Fruit fly (Drosophila melanogaster): ENCODE data around the gene Trmt61.
A peak's percentile ranks its signal among the peaks of the same experiment; 100 is the strongest.

Gene Trmt61

dm6 chr3R:26072477-26072876, 13.2 kb downstream of the Trmt61 start (continued):
- TF ChIP-seq CG10321 (GFP tag; IDR thresholded peaks at IDR 0.05) (no peak), Xrp1 (GFP tag; IDR thresholded peaks at IDR 0.05) (peak; percentile 64), phol (tag; optimal IDR thresholded peaks at IDR 0.05) (peak; percentile 26), fd64A (GFP tag; optimal IDR thresholded peaks at IDR 0.05) (no peak), CG11504 (tag; optimal IDR thresholded peaks at IDR 0.05) (peak; percentile 39), fru (optimal IDR thresholded peaks at IDR 0.05) (no peak), Sox102F (GFP tag; optimal IDR thresholded peaks at IDR 0.05) (peak; percentile 55), ttk (GFP tag; IDR thresholded peaks at IDR 0.05) (peak; percentile 33; the same call in 1 of the 2 replicates), CG31441 (GFP tag; IDR thresholded peaks at IDR 0.05) (peak; percentile 24; the same call in 1 of the 2 replicates), danr (GFP tag; IDR thresholded peaks at IDR 0.05) (no peak), Oli (tag; optimal IDR thresholded peaks at IDR 0.05) (peak; percentile 41), CG4707 (GFP tag; optimal IDR thresholded peaks at IDR 0.05) (peak; percentile 31), kah (GFP tag; optimal IDR thresholded peaks at IDR 0.05) (no peak), prd (optimal IDR thresholded peaks at IDR 0.05) (no peak), prd (GFP tag; IDR thresholded peaks at IDR 0.05) (peak; percentile 63; the same call in 2 of the 3 replicates), tgo (GFP tag; IDR thresholded peaks at IDR 0.05) (peak; percentile 49; the same call in 2 of the 3 replicates), dmrt99B (tag; optimal IDR thresholded peaks at IDR 0.05) (peak; percentile 40), Spps (tag; optimal IDR thresholded peaks at IDR 0.05) (no peak), CG12391 (tag; optimal IDR thresholded peaks at IDR 0.05) (peak; percentile 20), sens-2 (GFP tag; IDR thresholded peaks at IDR 0.05) (0 out of 2 replicates have a peak, but pooled peaks have one; percentile 15), ewg (GFP tag; optimal IDR thresholded peaks at IDR 0.05) (peak; percentile 16), CG16863 (GFP tag; optimal IDR thresholded peaks at IDR 0.05) (no peak), fd96Cb (tag; optimal IDR thresholded peaks at IDR 0.05) (peak; percentile 28), CG6254 (GFP tag; optimal IDR thresholded peaks at IDR 0.05) (peak; percentile 44), her (GFP tag; optimal IDR thresholded peaks at IDR 0.05) (no peak), Optix (GFP tag; IDR thresholded peaks at IDR 0.05) (0 out of 3 replicates have a peak, but pooled peaks have one; percentile 36), CG3281 (GFP tag; optimal IDR thresholded peaks at IDR 0.05) (no peak), sens (GFP tag) (peak; percentile 85), CG2712 (tag; optimal IDR thresholded peaks at IDR 0.05) (peak; percentile 41), nom (GFP tag; optimal IDR thresholded peaks at IDR 0.05) (peak; percentile 32), CG9727 (GFP tag; optimal IDR thresholded peaks at IDR 0.05) (peak; percentile 14), lola (GFP tag; optimal IDR thresholded peaks at IDR 0.05) (peak in 1 of 3 experiments; percentile 19), E2f1 (GFP tag; IDR thresholded peaks at IDR 0.05) (peak; percentile 29; the same call in 1 of the 2 replicates), CG5953 (GFP tag; IDR thresholded peaks at IDR 0.05) (peak; percentile 45; the same call in 1 of the 2 replicates), CG17829 (tag; optimal IDR thresholded peaks at IDR 0.05) (peak; percentile 20), CG14667 (GFP tag; IDR thresholded peaks at IDR 0.05) (peak; percentile 34), CG1832 (GFP tag; optimal IDR thresholded peaks at IDR 0.05) (no peak), nerfin-1 (tag; optimal IDR thresholded peaks at IDR 0.05) (no peak), bbx (GFP tag; IDR thresholded peaks at IDR 0.05; ENCODE audit: partially characterized antibody) (no peak), Ets65A (GFP tag) (no peak), Ssrp (tag; optimal IDR thresholded peaks at IDR 0.05) (peak; percentile 39), Drgx (GFP tag; IDR thresholded peaks at IDR 0.05) (peak; percentile 86), Dip3 (GFP tag; optimal IDR thresholded peaks at IDR 0.05) (no peak), stc (GFP tag; IDR thresholded peaks at IDR 0.05) (peak; percentile 49; the same call in 1 of the 2 replicates), gcm2 (GFP tag; optimal IDR thresholded peaks at IDR 0.05) (no peak), CG13424 (tag; optimal IDR thresholded peaks at IDR 0.05) (peak; percentile 1), CG17361 (GFP tag; IDR thresholded peaks at IDR 0.05) (0 out of 3 replicates have a peak, but pooled peaks have one; percentile 23), Taf1 (GFP tag; IDR thresholded peaks at IDR 0.05) (no peak), ATbp (GFP tag; optimal IDR thresholded peaks at IDR 0.05) (peak; percentile 26), CG15514 (GFP tag; optimal IDR thresholded peaks at IDR 0.05) (no peak), az2 (GFP tag; optimal IDR thresholded peaks at IDR 0.05) (peak; percentile 15)
